Worm (Caenorhabditis elegans) whole organism, young adult: ENCODE data around the gene srg-65.

Source experiments
- B0261.1 ChIP-seq: sonication (generic microtip); optimal IDR thresholded peaks from 2 replicates; lab custom pipeline; 2016; ENCODE audit warnings: mild to moderate bottlenecking, missing genetic modification characterization, moderate library complexity, missing compliant biosample characterization
- D2030.7 ChIP-seq: fragments of 200-800 bp; sonication (Bioruptor generic); IDR thresholded peaks from 2 replicates; pipeline ENCODE4 v1.3.6; 2022; ENCODE audit warnings: missing genetic modification reagents, missing genetic modification characterization, missing compliant biosample characterization
- F10E7.11 ChIP-seq: sonication (generic microtip); optimal IDR thresholded peaks from 2 replicates; lab custom pipeline; 2017; ENCODE audit warnings: mild to moderate bottlenecking, missing genetic modification characterization, moderate library complexity, missing compliant biosample characterization
- F22D6.2 ChIP-seq: sonication (generic microtip); optimal IDR thresholded peaks from 2 replicates; lab custom pipeline; 2016; ENCODE audit warnings: mild to moderate bottlenecking, missing genetic modification characterization, missing compliant biosample characterization
- F49E8.2 ChIP-seq: sonication (generic microtip); optimal IDR thresholded peaks from 3 replicates; lab custom pipeline; 2017; ENCODE audit warnings: missing genetic modification characterization, mild to moderate bottlenecking, missing compliant biosample characterization, antibody characterized with exemption, moderate library complexity; ENCODE audit not compliant: insufficient read depth
- F57A8.1 ChIP-seq: fragments of 200-800 bp; sonication (Bioruptor generic); optimal IDR thresholded peaks from 2 replicates; lab custom pipeline; 2018; ENCODE audit warnings: mild to moderate bottlenecking, missing genetic modification characterization, moderate library complexity, missing compliant biosample characterization
- F57C9.4 ChIP-seq: sonication (generic microtip); optimal IDR thresholded peaks from 2 replicates; lab custom pipeline; 2017; ENCODE audit warnings: mild to moderate bottlenecking, missing genetic modification characterization, missing compliant biosample characterization
- Y56A3A.18 ChIP-seq: fragments of 200-800 bp; sonication (Bioruptor generic); IDR thresholded peaks from 2 replicates; pipeline ENCODE4 v1.3.6; 2022; ENCODE audit warnings: missing genetic modification reagents, missing genetic modification characterization, missing compliant biosample characterization
- Y67H2A.10 ChIP-seq: fragments of 200-800 bp; sonication (Bioruptor generic); conservative IDR thresholded peaks from 2 replicates; pipeline ENCODE4 v1.3.6; 2022; ENCODE audit warnings: missing genetic modification reagents, missing genetic modification characterization, missing compliant biosample characterization
- Y79H2A.3 ChIP-seq: fragments of 200-800 bp; sonication (Bioruptor generic); conservative IDR thresholded peaks from 2 replicates; pipeline ENCODE4 v1.3.6; 2022; ENCODE audit warnings: missing genetic modification reagents, missing genetic modification characterization, missing compliant biosample characterization
- ZK185.1 ChIP-seq: sonication (generic microtip); optimal IDR thresholded peaks from 2 replicates; lab custom pipeline; 2016; ENCODE audit warnings: mild to moderate bottlenecking, missing genetic modification characterization, missing compliant biosample characterization; ENCODE audit not compliant: poor library complexity, severe bottlenecking
- akir-1 ChIP-seq: fragments of 200-800 bp; sonication (Bioruptor generic); optimal IDR thresholded peaks from 2 replicates; lab custom pipeline; 2018; ENCODE audit warnings: mild to moderate bottlenecking, missing genetic modification characterization, moderate library complexity, missing compliant biosample characterization
- ama-1 ChIP-seq, 3 experiments: fragments of 150-350 bp in 1 of 3; sonication (generic microtip) in 2 of 3; optimal IDR thresholded peaks; 2 replicates each; lab custom pipeline; 2014 to 2018; ENCODE audit warnings: missing biosample characterization in 2 of 3, missing genetic modification characterization in 2 of 3, missing genetic modification reagents in 2 of 3
- athp-1 ChIP-seq: sonication (generic microtip); optimal IDR thresholded peaks from 2 replicates; lab custom pipeline; 2017; ENCODE audit warnings: mild to moderate bottlenecking, missing genetic modification characterization, missing compliant biosample characterization
- attf-5 ChIP-seq: fragments of 200-800 bp; sonication (Bioruptor generic); optimal IDR thresholded peaks from 2 replicates; lab custom pipeline; 2018; ENCODE audit warnings: mild to moderate bottlenecking, missing genetic modification characterization, missing compliant biosample characterization
- attf-6 ChIP-seq: fragments of 200-800 bp; sonication (Bioruptor generic); IDR thresholded peaks from 2 replicates; pipeline ENCODE4 v1.3.6; 2022; ENCODE audit warnings: missing genetic modification reagents, missing genetic modification characterization, missing compliant biosample characterization
- cebp-2 ChIP-seq: fragments of 200-800 bp; sonication (Bioruptor generic); IDR thresholded peaks from 2 replicates; pipeline ENCODE4 v1.3.6; 2022; ENCODE audit warnings: missing genetic modification characterization, missing compliant biosample characterization
- ceh-58 ChIP-seq: fragments of 200-800 bp; sonication (Bioruptor generic); IDR thresholded peaks from 2 replicates; pipeline ENCODE4 v1.3.6; 2022; ENCODE audit warnings: missing genetic modification characterization, missing compliant biosample characterization
- efl-1 ChIP-seq: fragments of 150-350 bp; optimal IDR thresholded peaks from 2 replicates; lab custom pipeline; 2014; ENCODE audit warnings: missing biosample characterization, missing genetic modification reagents, missing genetic modification characterization
- ekl-4 ChIP-seq: fragments of 200-800 bp; sonication (Bioruptor generic); IDR thresholded peaks from 2 replicates; pipeline ENCODE4 v1.3.6; 2022; ENCODE audit warnings: missing genetic modification reagents, missing genetic modification characterization, missing compliant biosample characterization
- gei-17 ChIP-seq: fragments of 200-800 bp; sonication (Bioruptor generic); optimal IDR thresholded peaks from 2 replicates; lab custom pipeline; 2018; ENCODE audit warnings: mild to moderate bottlenecking, missing genetic modification characterization, missing compliant biosample characterization
- hlh-12 ChIP-seq: sonication (generic microtip); optimal IDR thresholded peaks from 2 replicates; lab custom pipeline; 2016; ENCODE audit warnings: missing genetic modification characterization, missing compliant biosample characterization
- lin-54 ChIP-seq: fragments of 200-800 bp; sonication (Bioruptor generic); optimal IDR thresholded peaks from 2 replicates; lab custom pipeline; 2018; ENCODE audit warnings: mild to moderate bottlenecking, missing genetic modification characterization, missing compliant biosample characterization
- lsl-1 ChIP-seq: fragments of 200-800 bp; sonication (Bioruptor generic); optimal IDR thresholded peaks from 2 replicates; lab custom pipeline; 2018; ENCODE audit warnings: mild to moderate bottlenecking, missing genetic modification characterization, moderate library complexity, missing compliant biosample characterization
- madf-10 ChIP-seq: sonication (generic microtip); optimal IDR thresholded peaks from 2 replicates; lab custom pipeline; 2016; ENCODE audit warnings: mild to moderate bottlenecking, missing genetic modification characterization, missing compliant biosample characterization
- madf-3 ChIP-seq: fragments of 200-800 bp; sonication (Bioruptor generic); IDR thresholded peaks from 2 replicates; pipeline ENCODE4 v1.3.6; 2022; ENCODE audit warnings: missing genetic modification reagents, missing genetic modification characterization, missing compliant biosample characterization
- madf-6 ChIP-seq: fragments of 200-800 bp; sonication (Bioruptor generic); IDR thresholded peaks from 2 replicates; pipeline ENCODE4 v1.3.6; 2022; ENCODE audit warnings: missing genetic modification reagents, missing genetic modification characterization, missing compliant biosample characterization
- nfya-2 ChIP-seq: fragments of 200-800 bp; sonication (Bioruptor generic); IDR thresholded peaks from 2 replicates; pipeline ENCODE4 v1.3.6; 2022; ENCODE audit warnings: missing genetic modification reagents, missing genetic modification characterization, missing compliant biosample characterization
- pbrm-1 ChIP-seq: fragments of 200-800 bp; sonication (Bioruptor generic); IDR thresholded peaks from 2 replicates; pipeline ENCODE4 v1.3.6; 2022; ENCODE audit warnings: missing genetic modification reagents, missing genetic modification characterization, missing compliant biosample characterization
- pha-4 ChIP-seq: fragments of 150-350 bp; sonication (generic microtip); optimal IDR thresholded peaks from 2 replicates; lab custom pipeline; 2014; ENCODE audit warnings: missing biosample characterization, missing genetic modification reagents, missing genetic modification characterization
- rpc-1 ChIP-seq, 2 experiments: fragments of 150-350 bp in 1 of 2; sonication (generic microtip) in 1 of 2; optimal IDR thresholded peaks; 2 replicates each; lab custom pipeline; 2014 to 2018; ENCODE audit warnings: missing biosample characterization in 1 of 2, missing genetic modification characterization in 1 of 2, missing genetic modification reagents in 1 of 2, missing genotype in 1 of 2
- sdz-38 ChIP-seq: sonication (generic microtip); optimal IDR thresholded peaks from 2 replicates; lab custom pipeline; 2016; ENCODE audit warnings: missing genotype, missing genetic modification characterization, missing compliant biosample characterization
- snpc-1.1 ChIP-seq: sonication (generic microtip); optimal IDR thresholded peaks from 2 replicates; lab custom pipeline; 2017; ENCODE audit warnings: missing genetic modification characterization, mild to moderate bottlenecking, missing compliant biosample characterization, antibody characterized with exemption, moderate library complexity, missing genotype, missing genetic modification reagents; ENCODE audit not compliant: insufficient read depth
- snpc-4 ChIP-seq, 5 experiments: fragments of 150-350 bp in 1 of 5; sonication (generic microtip) in 4 of 5; optimal IDR thresholded peaks; 2 replicates each; lab custom pipeline; 2014 to 2018; ENCODE audit warnings: missing genetic modification characterization in 5 of 5, missing biosample characterization in 3 of 5, antibody characterized with exemption in 2 of 5, mild to moderate bottlenecking in 2 of 5, missing compliant biosample characterization in 2 of 5, missing genotype in 2 of 5, moderate library complexity in 2 of 5, missing genetic modification reagents in 1 of 5
- ztf-28 ChIP-seq: fragments of 200-800 bp; sonication (Bioruptor generic); IDR thresholded peaks from 2 replicates; pipeline ENCODE4 v1.3.6; 2022; ENCODE audit warnings: missing genetic modification reagents, missing genetic modification characterization, missing compliant biosample characterization
- ztf-6 ChIP-seq: fragments of 200-800 bp; sonication (Bioruptor generic); IDR thresholded peaks from 2 replicates; pipeline ENCODE4 v1.3.6; 2022; ENCODE audit warnings: missing genetic modification reagents, missing genetic modification characterization, missing compliant biosample characterization

srg-65 gene

ce11 chrV:5447057-5447456, 37.7 kb downstream of the srg-65 start:
- TF ChIP-seq snpc-4 (GFP tag; optimal IDR thresholded peaks at IDR 0.05; lab: Kevin White, UChicago): no peak
- TF ChIP-seq snpc-4 (tag; optimal IDR thresholded peaks at IDR 0.05; lab: Kevin White, UChicago): no peak
- TF ChIP-seq pbrm-1 (GFP tag; lab: Robert Waterston, UW): no peak
- no peak for TF ChIP-seq Y67H2A.10 (GFP tag; lab: Robert Waterston, UW)
- TF ChIP-seq madf-6 (GFP tag; lab: Robert Waterston, UW): no peak
- TF ChIP-seq F49E8.2: no peak
- no peak for TF ChIP-seq athp-1 (tag; lab: Kevin White, UChicago)
- TF ChIP-seq madf-10 (tag; lab: Kevin White, UChicago): no peak
- TF ChIP-seq, all 124 proteins: peak for 0

ce11 chrV:5445839-5446238, 38.9 kb downstream of the srg-65 start, which contains the start of gene F08F3.1:
F08F3.1 (plus strand) TSS chrV:5446139.
- TF ChIP-seq ama-1 (optimal IDR thresholded peaks at IDR 0.05; lab: Kevin White, UChicago): no peak
- TF ChIP-seq ama-1 (GFP tag; optimal IDR thresholded peaks at IDR 0.05; lab: Kevin White, UChicago): no peak
- TF ChIP-seq lsl-1 (GFP tag; lab: Kevin White, UChicago): no peak
- TF ChIP-seq rpc-1 (optimal IDR thresholded peaks at IDR 0.05; lab: Kevin White, UChicago): no peak
- no peak for TF ChIP-seq rpc-1 (tag; optimal IDR thresholded peaks at IDR 0.05; lab: Kevin White, UChicago)
- no peak for TF ChIP-seq ztf-28 (GFP tag; lab: Robert Waterston, UW)
- no peak for TF ChIP-seq attf-5 (GFP tag; lab: Kevin White, UChicago)
- no peak for TF ChIP-seq lin-54
- no peak for TF ChIP-seq F57A8.1 (GFP tag; lab: Kevin White, UChicago)
- TF ChIP-seq F22D6.2 (tag; lab: Kevin White, UChicago): no peak
- no peak for TF ChIP-seq ekl-4 (GFP tag; lab: Robert Waterston, UW)
- no peak for TF ChIP-seq ceh-58 (GFP tag; lab: Robert Waterston, UW)
- no peak for TF ChIP-seq F57C9.4 (tag; lab: Kevin White, UChicago)
- TF ChIP-seq Y79H2A.3 (GFP tag; lab: Robert Waterston, UW): no peak
- no peak for TF ChIP-seq pha-4

ce11 chrV:5444037-5444436, 40.7 kb downstream of the srg-65 start:
- TF ChIP-seq cebp-2: no peak
- no peak for TF ChIP-seq hlh-12 (tag; lab: Kevin White, UChicago)
- no peak for TF ChIP-seq attf-6 (GFP tag; lab: Robert Waterston, UW)
- no peak for TF ChIP-seq ZK185.1
- TF ChIP-seq D2030.7 (GFP tag; lab: Robert Waterston, UW): no peak
- no peak for TF ChIP-seq sdz-38 (tag; lab: Kevin White, UChicago)
- no peak for TF ChIP-seq attf-5 (GFP tag; lab: Kevin White, UChicago)
- TF ChIP-seq efl-1 (GFP tag; lab: Kevin White, UChicago): no peak
- no peak for TF ChIP-seq F57A8.1 (GFP tag; lab: Kevin White, UChicago)
- TF ChIP-seq, all 124 proteins: peak for 0

DNA sequence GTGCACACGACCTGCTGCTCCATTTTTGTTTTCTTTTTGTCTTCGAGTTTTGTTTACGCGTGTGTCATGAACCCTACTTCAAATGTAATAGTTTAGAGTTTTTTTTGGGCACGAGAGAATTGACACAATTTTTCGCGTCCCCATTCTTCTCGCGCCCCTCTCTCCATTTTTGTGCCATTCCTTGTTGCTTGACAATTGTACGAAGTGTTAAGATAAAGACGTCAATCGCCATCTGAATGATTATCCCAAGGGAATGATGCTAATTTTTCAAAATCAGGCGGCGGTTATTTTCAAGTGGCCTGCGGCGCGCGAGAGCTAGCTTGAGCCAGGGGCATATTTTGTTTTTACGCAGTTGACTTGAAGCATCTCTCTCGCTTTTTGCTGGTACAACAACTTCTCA, 42.4 kb downstream of the srg-65 start:
- TF ChIP-seq akir-1 (GFP tag; lab: Kevin White, UChicago) (no peak), ZK185.1 (no peak), B0261.1 (tag; lab: Kevin White, UChicago) (no peak), ztf-6 (no peak), madf-3 (GFP tag; lab: Robert Waterston, UW) (no peak), snpc-1.1 (no peak), ztf-28 (GFP tag; lab: Robert Waterston, UW) (no peak), F10E7.11 (no peak), nfya-2 (GFP tag; lab: Robert Waterston, UW) (no peak), Y56A3A.18 (no peak), gei-17 (GFP tag; lab: Kevin White, UChicago) (no peak), lin-54 (no peak)
